Worm (Caenorhabditis elegans) whole organism, mixed stage, embryonic: ENCODE results near the gene C08F11.12.

ENCODE experiments used
- bed-3 ChIP-seq: fragments of 200-800 bp; sonication (Bioruptor generic); optimal IDR thresholded peaks from 3 replicates; lab custom pipeline; 2018; ENCODE audit warnings: mild to moderate bottlenecking, missing genetic modification characterization, moderate library complexity, missing compliant biosample characterization
- ces-1 ChIP-seq: fragments of 150-350 bp; optimal IDR thresholded peaks from 2 replicates; lab custom pipeline; 2014; ENCODE audit warnings: missing biosample characterization, missing genetic modification reagents, missing genetic modification characterization
- elt-3 ChIP-seq: fragments of 150-350 bp; optimal IDR thresholded peaks from 2 replicates; lab custom pipeline; 2014; ENCODE audit warnings: missing biosample characterization, missing genetic modification characterization
- lsy-2 ChIP-seq: fragments of 150-350 bp; optimal IDR thresholded peaks from 2 replicates; lab custom pipeline; 2014; ENCODE audit warnings: missing biosample characterization, missing genetic modification characterization
- mep-1 ChIP-seq: fragments of 150-350 bp; optimal IDR thresholded peaks from 2 replicates; lab custom pipeline; 2017; ENCODE audit warnings: missing biosample characterization, missing genetic modification reagents, missing genetic modification characterization, inconsistent platforms
- mls-2 ChIP-seq: sonication (generic microtip); optimal IDR thresholded peaks from 2 replicates; lab custom pipeline; 2016; ENCODE audit warnings: mild to moderate bottlenecking, missing genetic modification characterization, moderate library complexity, missing compliant biosample characterization
- nhr-12 ChIP-seq: fragments of 150-350 bp; optimal IDR thresholded peaks from 2 replicates; lab custom pipeline; 2014; ENCODE audit warnings: missing biosample characterization, missing genetic modification characterization
- snpc-4 ChIP-seq: fragments of 150-350 bp; optimal IDR thresholded peaks from 2 replicates; lab custom pipeline; 2014; ENCODE audit warnings: missing biosample characterization, missing genetic modification characterization
- unc-62 ChIP-seq: fragments of 150-350 bp; optimal IDR thresholded peaks from 2 replicates; lab custom pipeline; 2014; ENCODE audit warnings: missing biosample characterization, missing genetic modification reagents, missing genetic modification characterization
- ztf-11 ChIP-seq: fragments of 150-350 bp; optimal IDR thresholded peaks from 2 replicates; lab custom pipeline; 2014; ENCODE audit warnings: missing biosample characterization, missing genetic modification characterization

ce11 chrIV:13601428-13601827, 49.9 kb downstream of the C08F11.12 start:
- TF ChIP-seq snpc-4 (tag; lab: Kevin White, UChicago) (no peak), mls-2 (tag; lab: Kevin White, UChicago) (no peak), lsy-2 (tag; lab: Kevin White, UChicago) (no peak), nhr-12 (tag; lab: Kevin White, UChicago) (no peak), unc-62 (GFP tag; lab: Kevin White, UChicago) (no peak), elt-3 (tag; lab: Kevin White, UChicago) (no peak), ztf-11 (tag; lab: Kevin White, UChicago) (no peak), mep-1 (no peak), bed-3 (no peak), ces-1 (GFP tag; lab: Kevin White, UChicago) (no peak)
